Worm (Caenorhabditis elegans) whole organism, midembryonic: ENCODE measurements around the gene B0001.8.

Source experiments
- T22C8.4 ChIP-seq: fragments of 200-800 bp; sonication (Bioruptor generic); IDR thresholded peaks from 2 replicates; pipeline ENCODE4 v1.3.6; 2022; ENCODE audit warnings: missing genetic modification characterization, missing compliant biosample characterization
- cog-1 ChIP-seq: sonication (generic microtip); optimal IDR thresholded peaks from 2 replicates; lab custom pipeline; 2016; ENCODE audit warnings: missing genetic modification characterization, missing compliant biosample characterization
- flt-1 ChIP-seq: fragments of 200-800 bp; sonication (Bioruptor generic); IDR thresholded peaks from 2 replicates; pipeline ENCODE4 v1.3.6; 2022; ENCODE audit warnings: missing genetic modification characterization, missing compliant biosample characterization
- tab-1 ChIP-seq: fragments of 200-800 bp; sonication (Bioruptor generic); IDR thresholded peaks from 2 replicates; pipeline ENCODE4 v1.3.6; 2022; ENCODE audit warnings: missing genetic modification characterization, missing compliant biosample characterization
- ztf-29 ChIP-seq: fragments of 200-800 bp; sonication (Bioruptor generic); IDR thresholded peaks from 2 replicates; pipeline ENCODE4 v1.3.6; 2022; ENCODE audit warnings: missing genetic modification reagents, missing genetic modification characterization, missing compliant biosample characterization

DNA sequence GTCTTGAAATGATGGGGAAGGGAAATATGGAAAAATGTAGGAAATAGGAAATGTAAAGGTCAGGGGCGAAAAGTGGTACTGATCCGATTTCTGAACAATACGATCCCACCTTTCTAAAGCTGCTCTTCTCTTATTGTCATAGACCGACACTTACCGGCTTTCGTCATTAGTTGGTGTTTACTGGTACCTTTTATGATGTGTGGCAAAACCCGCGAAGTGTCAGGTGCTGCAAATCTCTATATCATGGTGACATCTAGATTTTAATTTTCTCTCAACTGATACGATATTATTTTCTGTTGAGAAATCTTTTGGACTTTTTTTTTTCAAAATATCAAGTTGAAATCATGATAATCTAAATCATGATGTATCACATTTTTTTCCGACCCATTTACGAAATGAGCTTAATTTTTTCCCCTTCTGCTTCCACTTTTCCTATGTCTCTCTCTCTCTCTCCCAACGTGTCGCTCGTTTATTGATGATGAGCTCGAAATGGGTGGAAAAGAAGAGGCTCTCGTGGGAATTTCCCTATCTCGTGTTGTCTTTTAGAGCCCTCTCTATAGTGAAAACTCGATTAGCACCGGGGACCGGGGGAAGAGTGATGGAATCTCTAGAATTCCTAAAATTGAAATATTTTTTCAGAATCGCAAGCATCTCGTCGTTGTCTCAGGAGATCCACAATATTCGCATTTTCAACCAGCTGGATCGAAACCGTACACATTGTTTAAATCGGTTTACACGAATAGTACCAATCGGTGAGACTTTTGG, 9.4 kb downstream of the B0001.8 start:
- no peak for TF ChIP-seq T22C8.4
- TF ChIP-seq flt-1, result no peak
- TF ChIP-seq cog-1, result no peak
- TF ChIP-seq ztf-29 (GFP tag; lab: Robert Waterston, UW), result no peak
- no peak for TF ChIP-seq tab-1
